Worm (Caenorhabditis elegans): ENCODE data around the gene F36H5.12.

DNA sequence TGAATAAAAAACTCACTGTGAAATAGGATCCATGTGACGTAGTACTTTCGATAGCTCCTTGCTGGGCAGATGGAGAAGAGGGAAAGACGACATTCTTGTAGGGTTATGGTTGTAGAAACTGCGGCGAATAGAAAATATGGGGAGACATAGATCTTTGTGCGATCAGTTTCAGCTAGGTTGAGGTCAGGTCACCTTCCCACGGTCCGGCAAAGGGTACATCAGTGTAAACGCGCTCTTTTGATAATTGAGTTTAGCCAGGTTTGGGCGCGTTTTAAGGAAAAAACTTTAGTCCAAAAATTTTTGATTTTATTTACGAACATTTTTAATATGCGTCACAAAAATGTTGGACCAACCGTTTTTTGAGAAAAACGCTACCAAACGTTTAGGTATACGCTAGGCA is 13.4 kb downstream of the F36H5.12 start, which contains the start of gene F36H5.17:
- TF ChIP-seq him-1 (tag; optimal IDR thresholded peaks at IDR 0.05): no peak
- TF ChIP-seq dao-5 (tag; optimal IDR thresholded peaks at IDR 0.05): no peak
